Worm (Caenorhabditis elegans): Measurements from ENCODE around the gene emc-2.

DNA sequence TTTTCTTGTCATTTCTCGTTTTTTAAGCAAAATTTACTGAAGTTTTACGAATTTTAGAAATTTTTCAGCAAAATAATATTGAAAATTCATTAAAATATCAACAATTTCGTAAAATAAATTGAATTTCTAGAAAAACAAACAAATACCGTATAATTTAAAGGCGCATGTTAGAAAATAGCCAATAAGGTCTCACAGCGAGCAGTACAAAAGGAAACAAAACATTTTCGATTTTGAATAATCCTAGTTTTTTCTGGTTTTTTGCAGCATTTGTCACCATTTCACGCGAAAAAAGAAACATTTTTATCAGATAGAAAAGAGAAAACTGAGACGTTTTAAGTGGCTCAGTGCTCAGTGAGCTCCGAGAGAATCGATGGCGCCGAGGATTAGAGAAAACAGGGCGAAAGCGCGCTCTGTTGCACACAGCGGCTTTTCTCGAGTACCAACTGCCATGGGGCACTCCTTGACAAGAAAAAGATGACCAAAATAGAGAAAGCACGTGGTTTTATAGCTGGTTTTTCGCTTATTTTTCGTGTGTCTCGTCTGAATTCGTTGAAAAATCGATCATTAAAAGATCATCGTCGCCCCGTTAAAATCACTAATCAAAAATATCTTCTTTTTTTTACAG lies 4.1 kb upstream of the emc-2 start, which contains the start of the genes alh-6 and fcho-1:
- TF ChIP-seq fkh-4 (tag; optimal IDR thresholded peaks at IDR 0.05; ENCODE audit: borderline replicate concordance) (no peak), nhr-12 (tag; optimal IDR thresholded peaks at IDR 0.05) (no peak), elt-2 (tag; optimal IDR thresholded peaks at IDR 0.05) (no peak), nhr-85 (tag) (no peak)

All from whole organism, L1 larva.